Fruit fly (Drosophila melanogaster): ENCODE data around the gene CG3597.

dm6 chr2L:2413093-2413492 lies 41.8 kb upstream of the CG3597 start:
- TF ChIP-seq CG10366 (GFP tag; IDR thresholded peaks at IDR 0.05) (peak; percentile 23; the same call in 1 of the 2 replicates), Hr39 (optimal IDR thresholded peaks at IDR 0.05) (no peak), crp (GFP tag; optimal IDR thresholded peaks at IDR 0.05) (no peak), HLH4C (GFP tag; IDR thresholded peaks at IDR 0.05; ENCODE audit: partially characterized antibody) (no peak), Oli (tag; optimal IDR thresholded peaks at IDR 0.05) (no peak)
